Worm (Caenorhabditis elegans) whole organism, L3 larva: ENCODE data around the gene B0416.4.

Experiments used
- ama-1 ChIP-seq: fragments of 150-350 bp; optimal IDR thresholded peaks from 2 replicates; lab custom pipeline; 2018
- fkh-2 ChIP-seq: fragments of 150-350 bp; optimal IDR thresholded peaks from 2 replicates; lab custom pipeline; 2014; ENCODE audit warnings: missing biosample characterization, missing genetic modification reagents, missing genetic modification characterization
- mdl-1 ChIP-seq: fragments of 150-350 bp; optimal IDR thresholded peaks from 2 replicates; lab custom pipeline; 2014; ENCODE audit warnings: missing biosample characterization, missing genetic modification characterization
- nhr-23 ChIP-seq: fragments of 150-350 bp; optimal IDR thresholded peaks from 2 replicates; lab custom pipeline; 2014; ENCODE audit warnings: missing biosample characterization, missing genetic modification reagents, missing genetic modification characterization
- nhr-25 ChIP-seq: sonication (generic microtip); optimal IDR thresholded peaks from 2 replicates; lab custom pipeline; 2017; ENCODE audit warnings: missing biosample characterization, missing genetic modification characterization
- nhr-76 ChIP-seq: fragments of 150-350 bp; sonication (generic microtip); optimal IDR thresholded peaks from 5 replicates; lab custom pipeline; 2014; ENCODE audit warnings: missing biosample characterization, missing genetic modification characterization
- pqm-1 ChIP-seq: fragments of 150-350 bp; optimal IDR thresholded peaks from 2 replicates; lab custom pipeline; 2017; ENCODE audit warnings: missing biosample characterization, missing genetic modification characterization, inconsistent platforms
- skn-1 ChIP-seq: fragments of 150-350 bp; optimal IDR thresholded peaks from 2 replicates; lab custom pipeline; 2014; ENCODE audit warnings: missing biosample characterization, missing genetic modification characterization
- unc-39 ChIP-seq: sonication (generic microtip); optimal IDR thresholded peaks from 4 replicates; lab custom pipeline; 2017; ENCODE audit warnings: missing biosample characterization, missing genetic modification characterization
- ztf-4 ChIP-seq: fragments of 150-350 bp; optimal IDR thresholded peaks from 2 replicates; lab custom pipeline; 2014; ENCODE audit warnings: missing biosample characterization, missing genetic modification characterization

ce11 chrX:9300379-9300778 is 21.6 kb downstream of the B0416.4 start:
- no peak for TF ChIP-seq nhr-76
- no peak for TF ChIP-seq fkh-2 (tag; lab: Kevin White, UChicago)
- no peak for TF ChIP-seq nhr-23 (tag; lab: Kevin White, UChicago)
- TF ChIP-seq nhr-25, result no peak
- no peak for TF ChIP-seq ama-1 (lab: Kevin White, UChicago)
- TF ChIP-seq pqm-1, result no peak
- TF ChIP-seq skn-1 (tag; lab: Kevin White, UChicago), result no peak
- no peak for TF ChIP-seq ztf-4 (tag; lab: Kevin White, UChicago)
- no peak for TF ChIP-seq unc-39 (tag; lab: Kevin White, UChicago)
- TF ChIP-seq mdl-1, result no peak
